Worm (Caenorhabditis elegans) whole organism, L1 larva: ENCODE results near the gene T05C3.6.

Experiments used
- blmp-1 ChIP-seq: fragments of 150-350 bp; optimal IDR thresholded peaks from 2 replicates; lab custom pipeline; 2014; ENCODE audit warnings: missing biosample characterization, missing genetic modification characterization
- dpl-1 ChIP-seq, 3 experiments: fragments of 150-350 bp in 2 of 3; sonication (generic microtip) in 1 of 3; optimal IDR thresholded peaks; 2 replicates each; lab custom pipeline; 2014 to 2017; ENCODE audit warnings: missing biosample characterization in 3 of 3, missing genetic modification characterization in 3 of 3, missing genetic modification reagents in 3 of 3
- fos-1 ChIP-seq: fragments of 150-350 bp; optimal IDR thresholded peaks from 2 replicates; lab custom pipeline; 2014; ENCODE audit warnings: missing biosample characterization, missing genetic modification characterization
- lin-15B ChIP-seq: fragments of 150-350 bp; sonication (generic microtip); optimal IDR thresholded peaks from 3 replicates; lab custom pipeline; 2014; ENCODE audit warnings: missing biosample characterization, missing genetic modification characterization
- lin-35 ChIP-seq, 2 experiments: fragments of 150-350 bp; optimal IDR thresholded peaks; 2 replicates each; lab custom pipeline; 2014; ENCODE audit warnings: missing biosample characterization in 2 of 2, missing genetic modification characterization in 2 of 2, missing genetic modification reagents in 2 of 2
- lin-39 ChIP-seq: fragments of 150-350 bp; optimal IDR thresholded peaks from 2 replicates; lab custom pipeline; 2014; ENCODE audit warnings: missing biosample characterization, missing genetic modification reagents, missing genetic modification characterization
- nhr-19 ChIP-seq: fragments of 200-800 bp; sonication (Bioruptor generic); conservative IDR thresholded peaks from 2 replicates; pipeline ENCODE4 v1.3.6; 2022; ENCODE audit warnings: missing genetic modification characterization, missing compliant biosample characterization
- nhr-76 ChIP-seq: sonication (generic microtip); optimal IDR thresholded peaks from 2 replicates; lab custom pipeline; 2017; ENCODE audit warnings: missing biosample characterization, missing genetic modification characterization
- nhr-77 ChIP-seq: fragments of 150-350 bp; optimal IDR thresholded peaks from 2 replicates; lab custom pipeline; 2014; ENCODE audit warnings: missing biosample characterization, missing genetic modification characterization

DNA sequence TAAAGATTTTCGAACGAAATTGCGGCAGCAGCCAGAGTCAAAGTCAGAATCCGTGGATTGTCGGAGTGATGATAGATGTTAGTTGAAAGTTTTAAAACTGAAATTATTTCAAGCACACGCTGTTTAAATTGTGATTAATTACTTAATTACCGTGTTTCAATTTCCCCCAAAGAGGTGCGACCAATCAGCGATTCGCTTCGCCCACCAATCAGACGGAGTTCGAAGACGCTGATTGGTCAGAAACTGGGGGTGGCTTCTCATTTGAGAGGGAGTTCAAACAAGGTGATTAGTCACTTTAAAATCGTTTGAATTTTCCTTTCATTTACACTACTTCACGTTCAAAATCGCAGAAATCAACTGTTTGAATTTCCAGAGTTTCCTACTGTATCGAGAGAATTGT, 9.2 kb downstream of the T05C3.6 start:
- no peak for TF ChIP-seq nhr-77 (tag; lab: Kevin White, UChicago)
- TF ChIP-seq nhr-19 = no peak
- TF ChIP-seq lin-35 (GFP tag; optimal IDR thresholded peaks at IDR 0.05; lab: Kevin White, UChicago) = no peak
- TF ChIP-seq dpl-1 (GFP tag; optimal IDR thresholded peaks at IDR 0.05; lab: Kevin White, UChicago) = no peak
- no peak for TF ChIP-seq lin-39 (tag; lab: Kevin White, UChicago)
- TF ChIP-seq nhr-76 (tag; lab: Kevin White, UChicago) = no peak
- TF ChIP-seq lin-15B = no peak
- TF ChIP-seq blmp-1 (tag; lab: Kevin White, UChicago) = no peak
- TF ChIP-seq fos-1 = no peak
